Worm (Caenorhabditis elegans): ENCODE data around the gene tbx-2.

ce11 chrIII:5172470-5172869 is 36.4 kb upstream of the tbx-2 start, which contains the start of gene K10D2.5:
- TF ChIP-seq hlh-1 (tag; optimal IDR thresholded peaks at IDR 0.05) (peak; percentile 40), nhr-237 (tag; optimal IDR thresholded peaks at IDR 0.05) (peak; percentile 67), lin-13 (tag; optimal IDR thresholded peaks at IDR 0.05) (peak; percentile 90), snpc-4 (tag; optimal IDR thresholded peaks at IDR 0.05) (no peak), mls-2 (tag; optimal IDR thresholded peaks at IDR 0.05) (peak; percentile 33), nhr-12 (tag; optimal IDR thresholded peaks at IDR 0.05) (no peak), blmp-1 (tag; optimal IDR thresholded peaks at IDR 0.05) (no peak), pha-4 (tag; optimal IDR thresholded peaks at IDR 0.05) (peak; percentile 53), mep-1 (tag; optimal IDR thresholded peaks at IDR 0.05) (peak; percentile 90), nhr-28 (tag; optimal IDR thresholded peaks at IDR 0.05) (no peak), ces-1 (GFP tag; optimal IDR thresholded peaks at IDR 0.05) (no peak), ztf-11 (tag; optimal IDR thresholded peaks at IDR 0.05) (peak; percentile 35), lsy-2 (tag; optimal IDR thresholded peaks at IDR 0.05) (peak; percentile 83)
